Fruit fly (Drosophila melanogaster): ENCODE measurements around the gene UQCR-Q.

dm6 chr3L:17461369-17462012 lies 13.1 kb upstream of the UQCR-Q start:
- no peak for TF ChIP-seq usp (GFP tag; optimal IDR thresholded peaks at IDR 0.05)
- no peak for TF ChIP-seq pan (optimal IDR thresholded peaks at IDR 0.05)
- TF ChIP-seq CG8478 (optimal IDR thresholded peaks at IDR 0.05) = no peak
- TF ChIP-seq EcR (GFP tag; optimal IDR thresholded peaks at IDR 0.05) = no peak
